Worm (Caenorhabditis elegans) whole organism, L3 larva: Measurements from ENCODE around the gene nhr-30.

Source experiments
- aly-2 ChIP-seq: fragments of 150-350 bp; optimal IDR thresholded peaks from 2 replicates; lab custom pipeline; 2014; ENCODE audit warnings: missing biosample characterization, missing genetic modification characterization
- ama-1 ChIP-seq: fragments of 150-350 bp; optimal IDR thresholded peaks from 2 replicates; lab custom pipeline; 2018
- ceh-16 ChIP-seq: sonication (generic microtip); optimal IDR thresholded peaks from 2 replicates; lab custom pipeline; 2017; ENCODE audit warnings: missing biosample characterization, missing genetic modification characterization
- ceh-82 ChIP-seq: fragments of 150-350 bp; optimal IDR thresholded peaks from 2 replicates; lab custom pipeline; 2014; ENCODE audit warnings: missing biosample characterization, missing genetic modification characterization
- ceh-9 ChIP-seq: sonication (generic microtip); optimal IDR thresholded peaks from 2 replicates; lab custom pipeline; 2018; ENCODE audit warnings: missing biosample characterization, missing genetic modification characterization
- daf-12 ChIP-seq: fragments of 150-350 bp; optimal IDR thresholded peaks from 2 replicates; lab custom pipeline; 2014; ENCODE audit warnings: missing biosample characterization, missing genetic modification reagents, missing genetic modification characterization
- egl-27 ChIP-seq: sonication (generic microtip); optimal IDR thresholded peaks from 4 replicates; lab custom pipeline; 2017; ENCODE audit warnings: missing biosample characterization, missing genetic modification reagents, missing genetic modification characterization
- elt-1 ChIP-seq: fragments of 150-350 bp; optimal IDR thresholded peaks from 2 replicates; lab custom pipeline; 2014; ENCODE audit warnings: missing biosample characterization, missing genetic modification characterization
- elt-2 ChIP-seq: sonication (generic microtip); optimal IDR thresholded peaks from 2 replicates; lab custom pipeline; 2016; ENCODE audit warnings: missing genetic modification reagents, mild to moderate bottlenecking, missing genetic modification characterization, missing compliant biosample characterization
- elt-3 ChIP-seq, 3 experiments: fragments of 150-350 bp in 1 of 3; sonication (generic microtip) in 2 of 3; optimal IDR thresholded peaks; 2 replicates in 2 of 3; 4 replicates in 1 of 3; lab custom pipeline; 2014 to 2017; ENCODE audit warnings: missing biosample characterization in 3 of 3, missing genetic modification characterization in 3 of 3
- fos-1 ChIP-seq: fragments of 150-350 bp; optimal IDR thresholded peaks from 2 replicates; lab custom pipeline; 2014; ENCODE audit warnings: missing biosample characterization, missing genetic modification characterization
- hmg-11 ChIP-seq: sonication (generic microtip); optimal IDR thresholded peaks from 2 replicates; lab custom pipeline; 2016; ENCODE audit warnings: missing genetic modification characterization, missing compliant biosample characterization
- jun-1 ChIP-seq: fragments of 150-350 bp; optimal IDR thresholded peaks from 2 replicates; lab custom pipeline; 2014; ENCODE audit warnings: missing biosample characterization, missing genetic modification reagents, missing genetic modification characterization
- lin-39 ChIP-seq: fragments of 150-350 bp; optimal IDR thresholded peaks from 2 replicates; lab custom pipeline; 2018; ENCODE audit warnings: missing biosample characterization, missing genetic modification reagents, missing genetic modification characterization
- mdl-1 ChIP-seq: fragments of 150-350 bp; optimal IDR thresholded peaks from 2 replicates; lab custom pipeline; 2014; ENCODE audit warnings: missing biosample characterization, missing genetic modification characterization
- nfya-1 ChIP-seq: sonication (generic microtip); optimal IDR thresholded peaks from 2 replicates; lab custom pipeline; 2017; ENCODE audit warnings: missing genetic modification characterization, mild to moderate bottlenecking, missing compliant biosample characterization, antibody characterized with exemption, moderate library complexity; ENCODE audit not compliant: insufficient read depth
- nhr-12 ChIP-seq: fragments of 150-350 bp; optimal IDR thresholded peaks from 2 replicates; lab custom pipeline; 2014; ENCODE audit warnings: missing biosample characterization, missing genetic modification characterization
- nhr-23 ChIP-seq: fragments of 150-350 bp; optimal IDR thresholded peaks from 2 replicates; lab custom pipeline; 2014; ENCODE audit warnings: missing biosample characterization, missing genetic modification reagents, missing genetic modification characterization
- nhr-25 ChIP-seq: sonication (generic microtip); optimal IDR thresholded peaks from 2 replicates; lab custom pipeline; 2017; ENCODE audit warnings: missing biosample characterization, missing genetic modification characterization
- nhr-28 ChIP-seq: fragments of 150-350 bp; optimal IDR thresholded peaks from 2 replicates; lab custom pipeline; 2014; ENCODE audit warnings: missing biosample characterization, missing genetic modification characterization
- nhr-43 ChIP-seq: sonication (generic microtip); optimal IDR thresholded peaks from 2 replicates; lab custom pipeline; 2016; ENCODE audit warnings: mild to moderate bottlenecking, missing genetic modification characterization, missing compliant biosample characterization; ENCODE audit not compliant: poor library complexity, severe bottlenecking
- nhr-76 ChIP-seq: fragments of 150-350 bp; sonication (generic microtip); optimal IDR thresholded peaks from 5 replicates; lab custom pipeline; 2014; ENCODE audit warnings: missing biosample characterization, missing genetic modification characterization
- pha-4 ChIP-seq: fragments of 150-350 bp; optimal IDR thresholded peaks from 2 replicates; lab custom pipeline; 2014; ENCODE audit warnings: missing biosample characterization, missing genetic modification reagents, missing genetic modification characterization
- pqm-1 ChIP-seq: fragments of 150-350 bp; optimal IDR thresholded peaks from 2 replicates; lab custom pipeline; 2017; ENCODE audit warnings: missing biosample characterization, missing genetic modification characterization, inconsistent platforms
- sea-2 ChIP-seq: fragments of 150-350 bp; sonication (generic microtip); optimal IDR thresholded peaks from 4 replicates; lab custom pipeline; 2014; ENCODE audit warnings: missing biosample characterization, missing genetic modification reagents, missing genetic modification characterization
- snpc-4 ChIP-seq: fragments of 150-350 bp; optimal IDR thresholded peaks from 2 replicates; lab custom pipeline; 2014; ENCODE audit warnings: missing biosample characterization, missing genetic modification characterization
- tbx-2 ChIP-seq: sonication (generic microtip); optimal IDR thresholded peaks from 2 replicates; lab custom pipeline; 2016; ENCODE audit warnings: mild to moderate bottlenecking, missing genetic modification characterization, missing compliant biosample characterization
- unc-39 ChIP-seq: sonication (generic microtip); optimal IDR thresholded peaks from 4 replicates; lab custom pipeline; 2017; ENCODE audit warnings: missing biosample characterization, missing genetic modification characterization
- zag-1 ChIP-seq: fragments of 150-350 bp; optimal IDR thresholded peaks from 2 replicates; lab custom pipeline; 2014; ENCODE audit warnings: missing biosample characterization, missing genetic modification characterization
- ztf-11 ChIP-seq: fragments of 150-350 bp; optimal IDR thresholded peaks from 2 replicates; lab custom pipeline; 2014; ENCODE audit warnings: missing biosample characterization, missing genetic modification characterization

Gene nhr-30

ce11 chrV:9063134-9063533 lies 18.2 kb downstream of the nhr-30 start:
- TF ChIP-seq snpc-4 (tag; lab: Kevin White, UChicago) (no peak), nhr-23 (peak; percentile 32), elt-2 (tag; lab: Kevin White, UChicago) (no peak), sea-2 (GFP tag; lab: Kevin White, UChicago) (no peak)

- TF ChIP-seq pqm-1 (tag; lab: Kevin White, UChicago) (no peak), zag-1 (tag; lab: Kevin White, UChicago) (no peak), ceh-16 (tag; lab: Kevin White, UChicago) (no peak), nhr-28 (tag; lab: Kevin White, UChicago) (no peak), nhr-43 (tag; lab: Kevin White, UChicago) (no peak), tbx-2 (tag; lab: Kevin White, UChicago) (no peak), nhr-76 (no peak), ama-1 (lab: Kevin White, UChicago) (no peak), egl-27 (tag; lab: Kevin White, UChicago) (no peak)
Observed at ce11 chrV:9065001-9065400, 20.0 kb downstream of the nhr-30 start.

DNA sequence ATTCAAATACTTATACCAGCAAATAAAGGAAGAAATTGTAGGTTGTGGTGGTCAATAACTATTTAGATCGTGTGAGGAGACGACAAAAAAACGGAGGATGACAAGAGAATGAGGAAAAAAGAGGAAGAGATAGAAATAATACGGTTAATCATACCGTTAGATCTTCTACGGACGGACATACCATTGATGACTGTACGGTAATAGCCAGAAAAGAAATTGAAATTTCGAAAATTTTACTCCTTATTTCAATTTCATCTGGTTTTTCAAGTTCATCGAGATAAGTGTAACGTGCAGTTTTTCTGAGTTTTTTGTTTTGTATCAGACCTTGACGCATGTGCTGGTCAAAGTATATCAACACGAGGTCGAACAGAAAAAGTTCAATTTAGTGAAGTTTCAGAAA lies 20.9 kb downstream of the nhr-30 start:
- no peak for TF ChIP-seq ztf-11 (tag; lab: Kevin White, UChicago)
- TF ChIP-seq elt-1 (tag; lab: Kevin White, UChicago), result peak; percentile 87

DNA sequence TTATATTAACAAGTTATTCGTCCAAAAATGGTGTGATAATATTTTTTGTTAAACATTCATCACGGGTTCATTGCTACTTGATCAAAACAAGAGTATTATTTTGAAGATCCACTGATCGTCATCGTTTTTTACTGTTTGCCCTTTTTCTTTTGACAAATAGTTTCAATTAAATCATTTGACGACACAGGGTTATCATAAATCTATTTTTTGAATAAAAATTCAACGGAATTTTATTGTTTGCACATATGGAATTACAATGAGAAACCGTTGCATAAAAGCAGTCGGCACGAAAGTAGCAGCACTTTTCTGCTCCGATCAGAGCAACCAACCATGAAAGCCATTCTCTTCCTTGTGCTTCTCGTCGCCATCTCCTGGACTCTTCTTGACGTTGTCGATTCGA lies 22.7 kb downstream of the nhr-30 start, which contains the start of gene fip-2:
fip-2 (plus strand) TSS at position 301 of the 400 bp plus-strand sequence.
- TF ChIP-seq elt-2 (tag; lab: Kevin White, UChicago) (no peak), egl-27 (tag; lab: Kevin White, UChicago) (no peak), nhr-28 (tag; lab: Kevin White, UChicago) (no peak), ceh-9 (tag; lab: Kevin White, UChicago) (no peak), ceh-16 (tag; lab: Kevin White, UChicago) (no peak), fos-1 (tag; lab: Kevin White, UChicago) (no peak), tbx-2 (tag; lab: Kevin White, UChicago) (no peak)
- TF ChIP-seq, all 47 proteins: peak for 0

DNA sequence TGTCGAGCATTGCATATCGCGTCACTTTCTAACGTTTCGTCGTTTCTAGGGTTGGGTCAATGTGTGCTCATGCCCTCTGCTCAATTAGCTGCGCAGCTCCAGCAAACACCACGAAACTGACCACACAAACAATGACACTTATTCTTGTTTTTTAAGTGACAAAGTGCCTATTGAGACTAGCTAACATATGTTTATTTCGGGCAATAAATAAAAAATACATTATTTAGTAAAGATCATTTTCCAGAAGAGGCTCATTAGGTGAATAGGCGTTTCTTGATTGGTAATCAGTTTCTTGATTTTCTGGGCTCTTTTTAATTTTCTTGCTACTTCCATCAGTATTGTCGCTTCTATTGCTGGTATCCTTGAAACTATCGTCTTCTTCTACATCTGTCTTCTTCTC lies 24.7 kb downstream of the nhr-30 start, which contains the start of gene T27E4.5:
T27E4.5 (minus strand) TSS at position 101 of the 400 bp plus-strand sequence.
- no peak for TF ChIP-seq elt-1 (tag; lab: Kevin White, UChicago)
- TF ChIP-seq zag-1 (tag; lab: Kevin White, UChicago), result no peak
- no peak for TF ChIP-seq nfya-1 (tag; lab: Kevin White, UChicago)
- TF ChIP-seq pqm-1 (tag; lab: Kevin White, UChicago), result no peak
- no peak for TF ChIP-seq elt-3 (tag; optimal IDR thresholded peaks at IDR 0.05; lab: Kevin White, UChicago)
- TF ChIP-seq hmg-11 (tag; lab: Kevin White, UChicago), result no peak
- TF ChIP-seq mdl-1 (tag; lab: Kevin White, UChicago), result no peak
- TF ChIP-seq fos-1 (tag; lab: Kevin White, UChicago), result no peak
- TF ChIP-seq nhr-12, result no peak
- no peak for TF ChIP-seq ceh-82 (tag; lab: Kevin White, UChicago)
- TF ChIP-seq jun-1 (tag; lab: Kevin White, UChicago), result no peak
- TF ChIP-seq ama-1 (lab: Kevin White, UChicago), result no peak
- TF ChIP-seq daf-12 (tag; lab: Kevin White, UChicago), result no peak
- no peak for TF ChIP-seq unc-39 (tag; lab: Kevin White, UChicago)

- peak; percentile 79 for TF ChIP-seq pqm-1 (tag; lab: Kevin White, UChicago)
- no peak for TF ChIP-seq ceh-9 (tag; lab: Kevin White, UChicago)
- TF ChIP-seq nfya-1 (tag; lab: Kevin White, UChicago), result no peak
- TF ChIP-seq fos-1 (tag; lab: Kevin White, UChicago), result no peak
- TF ChIP-seq sea-2 (GFP tag; lab: Kevin White, UChicago), result no peak
- no peak for TF ChIP-seq nhr-25 (tag; lab: Kevin White, UChicago)
- TF ChIP-seq lin-39 (tag; lab: Kevin White, UChicago), result no peak
- TF ChIP-seq elt-2 (tag; lab: Kevin White, UChicago), result peak; percentile 55
- TF ChIP-seq aly-2 (tag; lab: Kevin White, UChicago), result no peak
- peak; percentile 82 for TF ChIP-seq pha-4
Observed at ce11 chrV:9073322-9074038, 28.5 kb downstream of the nhr-30 start, which contains the start of gene oac-50. Gene oac-50, minus strand, starts transcription at chrV:9073540.
